Worm (Caenorhabditis elegans) whole organism, midembryonic: ENCODE data around the gene F18F11.4.
A peak's percentile ranks its signal among the peaks of the same experiment; 100 is the strongest.
"Not testable (repeated sequence)": the region's sequence is repeated elsewhere in the genome, so short reads cannot be mapped to it uniquely, and the experiment has no call there.

ENCODE experiments used
- T22C8.4 ChIP-seq: fragments of 200-800 bp; sonication (Bioruptor generic); IDR thresholded peaks from 2 replicates; pipeline ENCODE4 v1.3.6; 2022; ENCODE audit warnings: missing genetic modification characterization, missing compliant biosample characterization
- klf-2 ChIP-seq: fragments of 200-800 bp; sonication (Bioruptor generic); conservative IDR thresholded peaks from 2 replicates; pipeline ENCODE4 v1.3.6; 2022; ENCODE audit warnings: missing genetic modification reagents, missing genetic modification characterization, missing compliant biosample characterization
- ref-1 ChIP-seq: fragments of 200-800 bp; sonication (Bioruptor generic); conservative IDR thresholded peaks from 2 replicates; pipeline ENCODE4 v1.3.6; 2022; ENCODE audit warnings: missing genetic modification reagents, missing genetic modification characterization, missing compliant biosample characterization
- ztf-23 ChIP-seq: fragments of 200-800 bp; sonication (Bioruptor generic); IDR thresholded peaks from 2 replicates; pipeline ENCODE4 v1.3.6; 2022; ENCODE audit warnings: missing genetic modification reagents, missing genetic modification characterization, missing compliant biosample characterization

ce11 chrIV:281247-281646, 49.4 kb upstream of the F18F11.4 start:
- peak; percentile 38; the same call in 1 of the 2 replicates for TF ChIP-seq ztf-23
- TF ChIP-seq T22C8.4, ref-1, klf-2 (GFP tag; lab: Robert Waterston, UW): not testable (repeated sequence)
